Worm (Caenorhabditis elegans): ENCODE measurements around the gene ugt-65.

ugt-65 gene

DNA sequence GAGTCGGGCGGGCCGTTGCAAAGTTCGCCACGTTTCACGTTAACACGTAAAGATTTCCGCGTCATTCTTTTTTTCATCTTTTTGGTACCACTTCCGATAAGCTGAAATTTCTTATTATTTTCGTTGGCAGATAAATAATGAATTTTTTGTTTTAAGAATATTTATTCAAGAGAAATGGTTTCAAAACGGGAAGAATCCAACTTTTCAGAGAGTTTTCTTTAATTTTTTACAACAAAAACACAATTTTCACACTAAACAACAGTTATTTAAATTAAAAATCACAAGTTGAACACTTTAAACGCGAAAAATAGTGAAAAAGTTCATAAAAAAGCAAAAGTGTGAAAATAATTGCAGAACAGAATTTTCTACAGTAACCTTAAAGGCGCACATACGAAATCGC is 33.6 kb downstream of the ugt-65 start, which contains the start of gene spe-44:
spe-44 (minus strand) TSS at position 101 of the 400 bp plus-strand sequence.
- no peak for TF ChIP-seq ztf-7 (tag; optimal IDR thresholded peaks at IDR 0.05)
- TF ChIP-seq D1046.2 (GFP tag; IDR thresholded peaks at IDR 0.05): no peak
- no peak for TF ChIP-seq dmd-9 (GFP tag; IDR thresholded peaks at IDR 0.05)
- TF ChIP-seq ZK546.5 (tag; optimal IDR thresholded peaks at IDR 0.05): no peak
- TF ChIP-seq aly-2 (tag; optimal IDR thresholded peaks at IDR 0.05): no peak
- TF ChIP-seq arid-1 (GFP tag; conservative IDR thresholded peaks at IDR 0.05): no peak
- TF ChIP-seq php-3 (GFP tag; IDR thresholded peaks at IDR 0.05): no peak
- TF ChIP-seq daf-16 (GFP tag; optimal IDR thresholded peaks at IDR 0.05): no peak
- TF ChIP-seq daf-16 (tag; optimal IDR thresholded peaks at IDR 0.05): no peak
- TF ChIP-seq zfp-2 (tag; optimal IDR thresholded peaks at IDR 0.05): no peak
- TF ChIP-seq T26A8.4 (GFP tag; IDR thresholded peaks at IDR 0.05): no peak
- no peak for TF ChIP-seq nhr-237 (tag; optimal IDR thresholded peaks at IDR 0.05)
- no peak for TF ChIP-seq mxl-3 (GFP tag; optimal IDR thresholded peaks at IDR 0.05)
- TF ChIP-seq nhr-102 (tag; optimal IDR thresholded peaks at IDR 0.05): no peak
- TF ChIP-seq vab-7 (GFP tag; IDR thresholded peaks at IDR 0.05): no peak
- TF ChIP-seq duxl-1 (tag; optimal IDR thresholded peaks at IDR 0.05; ENCODE audit: poor library complexity): no peak
- TF ChIP-seq zip-11 (GFP tag; IDR thresholded peaks at IDR 0.05): no peak
- no peak for TF ChIP-seq mdt-29 (GFP tag; IDR thresholded peaks at IDR 0.05)
- TF ChIP-seq mes-2 (tag; optimal IDR thresholded peaks at IDR 0.05; ENCODE audit: poor library complexity, severe bottlenecking): no peak
- TF ChIP-seq lim-7 (GFP tag; IDR thresholded peaks at IDR 0.05): no peak
- TF ChIP-seq hlh-30 (tag; optimal IDR thresholded peaks at IDR 0.05; ENCODE audit: insufficient read depth): no peak

DNA sequence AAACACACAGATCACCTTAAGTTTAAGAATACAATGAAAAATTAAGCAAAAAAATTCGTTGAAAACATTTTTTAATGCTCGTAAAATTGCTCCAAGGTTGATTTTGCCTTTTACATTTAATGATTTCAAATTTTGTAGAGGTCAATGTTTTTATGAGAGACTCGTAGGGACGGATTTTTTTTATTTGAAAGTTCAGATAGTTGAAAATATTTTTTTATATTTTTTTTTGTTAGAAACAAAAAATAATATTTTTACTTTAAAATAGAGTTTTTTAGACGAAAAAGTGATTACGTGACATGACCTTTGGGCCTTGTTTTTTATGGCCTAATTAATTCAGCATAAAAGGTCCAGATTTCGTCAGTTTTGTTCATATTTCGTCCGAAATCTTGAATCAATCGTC is 34.3 kb downstream of the ugt-65 start, which contains the start of gene smz-1:
smz-1 (plus strand) TSS at position 301 of the 400 bp plus-strand sequence.
- TF ChIP-seq unc-39 (tag; optimal IDR thresholded peaks at IDR 0.05) (no peak), nhr-42 (GFP tag; IDR thresholded peaks at IDR 0.05) (no peak), dmd-6 (GFP tag; IDR thresholded peaks at IDR 0.05) (no peak), vab-7 (GFP tag; IDR thresholded peaks at IDR 0.05) (no peak), spr-1 (tag; optimal IDR thresholded peaks at IDR 0.05) (no peak), hif-1 (tag; optimal IDR thresholded peaks at IDR 0.05) (no peak), ceh-20 (GFP tag; IDR thresholded peaks at IDR 0.05) (no peak), F44E2.7 (GFP tag; IDR thresholded peaks at IDR 0.05) (no peak), nhr-25 (tag; optimal IDR thresholded peaks at IDR 0.05; ENCODE audit: borderline replicate concordance, insufficient read depth) (no peak), D1046.2 (GFP tag; IDR thresholded peaks at IDR 0.05) (no peak), nhr-6 (tag; optimal IDR thresholded peaks at IDR 0.05) (no peak), aly-2 (tag; optimal IDR thresholded peaks at IDR 0.05) (no peak), lin-1 (GFP tag; IDR thresholded peaks at IDR 0.05) (no peak), lin-38 (GFP tag; IDR thresholded peaks at IDR 0.05) (no peak), unc-130 (GFP tag; optimal IDR thresholded peaks at IDR 0.05) (no peak), aha-1 (tag) (no peak), mdt-29 (GFP tag; IDR thresholded peaks at IDR 0.05) (no peak), nhr-10 (tag; optimal IDR thresholded peaks at IDR 0.05) (no peak)

DNA sequence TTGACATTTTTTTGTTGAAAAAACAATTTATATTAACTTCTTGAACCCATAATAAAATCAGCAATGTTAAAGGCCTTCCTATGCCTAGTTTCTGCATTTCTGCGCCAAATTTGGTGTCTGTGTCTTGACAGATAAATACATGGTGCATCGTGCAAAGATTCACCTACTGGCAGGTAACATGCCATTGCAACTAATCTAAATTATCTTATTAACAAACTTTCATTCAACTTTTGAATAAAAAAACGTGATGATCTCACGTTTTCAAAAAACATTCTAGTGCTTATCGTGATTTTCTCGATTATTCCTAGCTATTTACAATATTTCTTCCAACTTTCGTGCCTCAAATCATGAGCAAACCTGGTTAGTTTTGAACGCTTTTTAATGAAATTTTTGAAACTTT is 36.1 kb downstream of the ugt-65 start, which contains the start of gene C25G4.7:
C25G4.7 (plus strand) TSS at position 301 of the 400 bp plus-strand sequence.
- TF ChIP-seq dve-1 (tag; optimal IDR thresholded peaks at IDR 0.05; ENCODE audit: insufficient read depth) (no peak), zag-1 (tag; optimal IDR thresholded peaks at IDR 0.05) (no peak), D1046.2 (GFP tag; IDR thresholded peaks at IDR 0.05) (no peak), ceh-32 (tag; optimal IDR thresholded peaks at IDR 0.05; ENCODE audit: poor library complexity) (no peak), unc-130 (GFP tag; optimal IDR thresholded peaks at IDR 0.05) (no peak), vab-7 (GFP tag; IDR thresholded peaks at IDR 0.05) (no peak), madf-5 (GFP tag; IDR thresholded peaks at IDR 0.05) (no peak)
